Fruit fly (Drosophila melanogaster) whole organism, embryonic: ENCODE measurements around the gene sac.

ENCODE experiments used
- Ada2b ChIP-seq: fragments of 200-800 bp; sonication (Bioruptor generic); IDR thresholded peaks from 2 replicates; pipeline ENCODE4 v1.3.6; 2022; ENCODE audit warnings: missing biosample characterization, missing genetic modification characterization
- CG10147 ChIP-seq: fragments of 200-800 bp; sonication (Bioruptor generic); optimal IDR thresholded peaks from 2 replicates; lab custom pipeline; 2019; ENCODE audit warnings: missing biosample characterization, mild to moderate bottlenecking, missing genetic modification characterization, moderate library complexity
- CG11247 ChIP-seq: fragments of 200-800 bp; sonication (Bioruptor generic); IDR thresholded peaks from 2 replicates; pipeline ENCODE4 v1.3.6; 2022; ENCODE audit warnings: missing biosample characterization, missing genetic modification characterization
- CG13287 ChIP-seq: fragments of 200-800 bp; sonication (Bioruptor generic); IDR thresholded peaks from 2 replicates; pipeline ENCODE4 v1.3.6; 2022; ENCODE audit warnings: missing biosample characterization, missing genetic modification characterization; ENCODE audit not compliant: partially characterized antibody
- CG15479 ChIP-seq: fragments of 200-800 bp; sonication (Bioruptor generic); optimal IDR thresholded peaks from 3 replicates; lab custom pipeline; 2019; ENCODE audit warnings: missing biosample characterization, mild to moderate bottlenecking, missing genetic modification characterization, moderate library complexity
- CG17385 ChIP-seq: fragments of 200-800 bp; sonication (Bioruptor generic); optimal IDR thresholded peaks from 3 replicates; lab custom pipeline; 2018; ENCODE audit warnings: missing biosample characterization, mild to moderate bottlenecking, missing genetic modification characterization
- CG2129 ChIP-seq: fragments of 200-800 bp; sonication (Bioruptor generic); IDR thresholded peaks from 2 replicates; pipeline ENCODE4 v1.3.6; 2022; ENCODE audit warnings: missing biosample characterization, missing genetic modification characterization; ENCODE audit not compliant: partially characterized antibody
- CG2202 ChIP-seq: fragments of 200-800 bp; sonication (Bioruptor generic); optimal IDR thresholded peaks from 2 replicates; lab custom pipeline; 2018; ENCODE audit warnings: missing biosample characterization, mild to moderate bottlenecking, missing genetic modification characterization
- CG33213 ChIP-seq: fragments of 200-800 bp; sonication (Bioruptor generic); optimal IDR thresholded peaks from 3 replicates; lab custom pipeline; 2016; ENCODE audit warnings: missing biosample characterization, missing genetic modification characterization
- CG34376 ChIP-seq: fragments of 200-800 bp; sonication (Bioruptor generic); optimal IDR thresholded peaks from 2 replicates; lab custom pipeline; 2018; ENCODE audit warnings: missing biosample characterization, mild to moderate bottlenecking, missing genetic modification characterization
- CG7372 ChIP-seq: fragments of 200-800 bp; sonication (Bioruptor generic); IDR thresholded peaks from 2 replicates; pipeline ENCODE4 v1.3.6; 2022; ENCODE audit warnings: missing biosample characterization, missing genetic modification characterization
- CG7556 ChIP-seq: fragments of 200-800 bp; sonication (Bioruptor generic); optimal IDR thresholded peaks from 2 replicates; lab custom pipeline; 2017; ENCODE audit warnings: missing biosample characterization, mild to moderate bottlenecking, missing genetic modification characterization
- CG7928 ChIP-seq: fragments of 200-800 bp; sonication (Bioruptor generic); optimal IDR thresholded peaks from 2 replicates; lab custom pipeline; 2017; ENCODE audit warnings: missing biosample characterization, mild to moderate bottlenecking, missing genetic modification characterization
- CG9609 ChIP-seq: fragments of 200-800 bp; sonication (Bioruptor generic); optimal IDR thresholded peaks from 3 replicates; lab custom pipeline; 2016; ENCODE audit warnings: missing biosample characterization, missing genetic modification characterization
- CG9932 ChIP-seq: fragments of 200-800 bp; sonication (Bioruptor generic); IDR thresholded peaks from 2 replicates; pipeline ENCODE4 v1.3.6; 2022; ENCODE audit warnings: missing biosample characterization, missing genetic modification characterization
- D ChIP-seq, 2 experiments: fragments of 200-800 bp in 1 of 2; fragments of >200 bp in 1 of 2; sonication (Bioruptor generic) in 1 of 2; optimal IDR thresholded peaks; 2 replicates in 1 of 2; 3 replicates in 1 of 2; lab custom pipeline; 2017; ENCODE audit warnings: mild to moderate bottlenecking in 1 of 2, missing biosample characterization in 1 of 2, missing genetic modification characterization in 1 of 2, missing genetic modification reagents in 1 of 2
- Dll ChIP-seq: fragments of 200-800 bp; sonication (Bioruptor generic); IDR thresholded peaks from 4 replicates; pipeline ENCODE4 v1.3.6; 2022; ENCODE audit warnings: missing biosample characterization, missing genetic modification characterization; ENCODE audit not compliant: partially characterized antibody
- Ets97D ChIP-seq: fragments of 200-800 bp; sonication (Bioruptor generic); optimal IDR thresholded peaks from 3 replicates; lab custom pipeline; 2016; ENCODE audit warnings: missing biosample characterization, missing genetic modification characterization
- Fer1 ChIP-seq: fragments of 200-800 bp; sonication (Bioruptor generic); optimal IDR thresholded peaks from 2 replicates; lab custom pipeline; 2017; ENCODE audit warnings: missing biosample characterization, mild to moderate bottlenecking, missing genetic modification characterization
- GATAe ChIP-seq: fragments of 200-800 bp; sonication (Bioruptor generic); conservative IDR thresholded peaks from 2 replicates; pipeline ENCODE4 v1.3.6; 2022; ENCODE audit warnings: missing biosample characterization, missing genetic modification characterization
- HLH4C ChIP-seq: fragments of 200-800 bp; sonication (Bioruptor generic); IDR thresholded peaks from 3 replicates; pipeline ENCODE4 v1.3.6; 2022; ENCODE audit warnings: missing biosample characterization, missing genetic modification characterization; ENCODE audit not compliant: partially characterized antibody
- Hey ChIP-seq: fragments of 200-800 bp; sonication (Bioruptor generic); optimal IDR thresholded peaks from 3 replicates; lab custom pipeline; 2018; ENCODE audit warnings: missing biosample characterization, mild to moderate bottlenecking, missing genetic modification characterization
- Hr78 ChIP-seq, 2 experiments: fragments of 200-800 bp in 1 of 2; fragments of >200 bp in 1 of 2; sonication (Bioruptor generic) in 1 of 2; optimal IDR thresholded peaks; 2 replicates each; lab custom pipeline; 2017 to 2019; ENCODE audit warnings: missing biosample characterization in 2 of 2, missing genetic modification characterization in 2 of 2, mild to moderate bottlenecking in 1 of 2, moderate library complexity in 1 of 2
- Max ChIP-seq: fragments of 200-800 bp; sonication (Bioruptor generic); optimal IDR thresholded peaks from 2 replicates; lab custom pipeline; 2016; ENCODE audit warnings: missing biosample characterization, mild to moderate bottlenecking, missing genetic modification characterization
- Poxn ChIP-seq: fragments of 200-800 bp; sonication (Bioruptor generic); IDR thresholded peaks from 2 replicates; pipeline ENCODE4 v1.3.6; 2022; ENCODE audit warnings: missing biosample characterization, missing genetic modification characterization
- Ssrp ChIP-seq: fragments of 200-800 bp; sonication (Bioruptor generic); optimal IDR thresholded peaks from 2 replicates; lab custom pipeline; 2018; ENCODE audit warnings: missing biosample characterization, mild to moderate bottlenecking, missing genetic modification characterization, moderate library complexity
- Vsx1 ChIP-seq: fragments of 200-800 bp; sonication (Bioruptor generic); optimal IDR thresholded peaks from 2 replicates; lab custom pipeline; 2017; ENCODE audit warnings: missing biosample characterization, mild to moderate bottlenecking, missing genetic modification characterization, missing genetic modification reagents
- amos ChIP-seq: fragments of 200-800 bp; sonication (Bioruptor generic); IDR thresholded peaks from 2 replicates; pipeline ENCODE4 v1.3.6; 2022; ENCODE audit warnings: missing biosample characterization, missing genetic modification characterization; ENCODE audit not compliant: partially characterized antibody
- bbx ChIP-seq: fragments of 200-800 bp; sonication (Bioruptor generic); IDR thresholded peaks from 2 replicates; pipeline ENCODE4 v1.3.6; 2022; ENCODE audit warnings: missing biosample characterization, missing genetic modification characterization; ENCODE audit not compliant: partially characterized antibody
- bowl ChIP-seq: fragments of 200-800 bp; sonication (Bioruptor generic); IDR thresholded peaks from 2 replicates; pipeline ENCODE4 v1.3.6; 2022; ENCODE audit warnings: missing biosample characterization, missing genetic modification characterization
- cg ChIP-seq: fragments of 200-800 bp; sonication (Bioruptor generic); optimal IDR thresholded peaks from 3 replicates; lab custom pipeline; 2019; ENCODE audit warnings: missing biosample characterization, mild to moderate bottlenecking, missing genetic modification characterization, moderate library complexity
- dmrt11E ChIP-seq: fragments of 200-800 bp; sonication (Bioruptor generic); optimal IDR thresholded peaks from 3 replicates; lab custom pipeline; 2018; ENCODE audit warnings: missing biosample characterization, mild to moderate bottlenecking, missing genetic modification characterization, moderate library complexity
- exex ChIP-seq: fragments of 200-800 bp; sonication (Bioruptor generic); optimal IDR thresholded peaks from 4 replicates; lab custom pipeline; 2018; ENCODE audit warnings: missing biosample characterization, mild to moderate bottlenecking, missing genetic modification characterization, moderate library complexity
- fd102C ChIP-seq: fragments of 200-800 bp; sonication (Bioruptor generic); optimal IDR thresholded peaks from 2 replicates; lab custom pipeline; 2018; ENCODE audit warnings: missing biosample characterization, mild to moderate bottlenecking, missing genetic modification characterization, moderate library complexity
- gcm ChIP-seq: fragments of 200-800 bp; sonication (Bioruptor generic); optimal IDR thresholded peaks from 2 replicates; lab custom pipeline; 2019; ENCODE audit warnings: missing biosample characterization, mild to moderate bottlenecking, missing genetic modification characterization, moderate library complexity
- gcm2 ChIP-seq: fragments of 200-800 bp; sonication (Bioruptor generic); optimal IDR thresholded peaks from 2 replicates; lab custom pipeline; 2016; ENCODE audit warnings: missing biosample characterization, missing genetic modification characterization
- grn ChIP-seq: fragments of 200-800 bp; sonication (Bioruptor generic); optimal IDR thresholded peaks from 3 replicates; lab custom pipeline; 2017; ENCODE audit warnings: missing biosample characterization, missing genetic modification characterization
- lola ChIP-seq, 3 experiments: fragments of >200 bp in 2 of 3; fragments of 200-800 bp in 1 of 3; sonication (Bioruptor generic) in 1 of 3; optimal IDR thresholded peaks; 2 replicates each; lab custom pipeline; 2017 to 2019; ENCODE audit warnings: missing biosample characterization in 3 of 3, missing genetic modification characterization in 3 of 3, mild to moderate bottlenecking in 1 of 3, moderate library complexity in 1 of 3
- mam ChIP-seq: fragments of 200-800 bp; sonication (Bioruptor generic); optimal IDR thresholded peaks from 3 replicates; lab custom pipeline; 2016; ENCODE audit warnings: missing biosample characterization, missing genetic modification characterization
- org-1 ChIP-seq: fragments of 200-800 bp; sonication (Bioruptor generic); optimal IDR thresholded peaks from 2 replicates; lab custom pipeline; 2017; ENCODE audit warnings: missing biosample characterization, missing genetic modification characterization
- sd ChIP-seq: fragments of 200-800 bp; sonication (Bioruptor generic); optimal IDR thresholded peaks from 3 replicates; lab custom pipeline; 2018; ENCODE audit warnings: missing biosample characterization, mild to moderate bottlenecking, missing genetic modification characterization, moderate library complexity
- sens-2 ChIP-seq: fragments of 200-800 bp; sonication (Bioruptor generic); IDR thresholded peaks from 2 replicates; pipeline ENCODE4 v1.3.6; 2022; ENCODE audit warnings: missing biosample characterization, missing genetic modification characterization
- seq ChIP-seq: fragments of 200-800 bp; sonication (Bioruptor generic); IDR thresholded peaks from 2 replicates; pipeline ENCODE4 v1.3.6; 2022; ENCODE audit warnings: missing biosample characterization, missing genetic modification characterization
- tll ChIP-seq, 2 experiments: fragments of 200-800 bp in 1 of 2; fragments of >200 bp in 1 of 2; sonication (Bioruptor generic) in 1 of 2; optimal IDR thresholded peaks; 2 replicates each; lab custom pipeline; 2017 to 2019; ENCODE audit warnings: missing biosample characterization in 2 of 2, missing genetic modification characterization in 2 of 2, mild to moderate bottlenecking in 1 of 2, moderate library complexity in 1 of 2
- ttk ChIP-seq: fragments of 200-800 bp; sonication (Bioruptor generic); IDR thresholded peaks from 2 replicates; pipeline ENCODE4 v2.1.2; 2022; ENCODE audit warnings: missing biosample characterization, missing genetic modification characterization
- tup ChIP-seq: fragments of 200-800 bp; sonication (Bioruptor generic); optimal IDR thresholded peaks from 2 replicates; lab custom pipeline; 2016; ENCODE audit warnings: missing biosample characterization, mild to moderate bottlenecking, missing genetic modification characterization, moderate library complexity

sac gene

DNA sequence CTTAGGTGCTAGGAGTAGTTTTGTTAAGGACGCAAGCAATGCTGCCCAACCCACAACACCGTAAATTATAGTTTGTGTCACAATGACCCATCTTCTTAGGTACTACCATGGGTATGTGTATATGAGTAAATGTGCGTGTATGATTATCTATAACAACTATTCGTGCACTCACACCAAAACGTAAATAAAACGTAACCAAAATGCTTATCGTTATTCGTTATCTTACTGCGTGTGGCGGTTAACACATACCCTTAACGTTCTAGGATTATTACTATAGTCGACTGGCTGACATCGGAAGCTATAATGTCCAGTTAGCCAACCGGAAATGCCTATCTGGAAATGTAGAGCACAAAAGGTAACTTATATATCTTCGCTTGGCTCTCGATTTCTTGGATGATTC, 35.5 kb upstream of the sac start (continued):
- TF ChIP-seq lola (GFP tag; optimal IDR thresholded peaks at IDR 0.05; lab: Kevin White, UChicago): no peak
- no peak for TF ChIP-seq CG17385
- TF ChIP-seq CG10147: no peak
- no peak for TF ChIP-seq Ssrp (tag; lab: Kevin White, UChicago)
- no peak for TF ChIP-seq ttk (GFP tag; lab: Robert Waterston, UW)
- TF ChIP-seq bowl: no peak
- peak; percentile 1 for TF ChIP-seq CG34376
- TF ChIP-seq cg: peak; percentile 35
- peak; percentile 57 for TF ChIP-seq exex
- TF ChIP-seq Vsx1 (GFP tag; lab: Kevin White, UChicago): no peak
- TF ChIP-seq CG7556 (GFP tag; lab: Kevin White, UChicago): no peak
- TF ChIP-seq HLH4C (GFP tag; lab: Robert Waterston, UW): peak; percentile 68
- no peak for TF ChIP-seq sens-2
- TF ChIP-seq CG7928 (GFP tag; lab: Kevin White, UChicago): no peak
- TF ChIP-seq org-1: no peak
- TF ChIP-seq Max (GFP tag; lab: Kevin White, UChicago): no peak
- no peak for TF ChIP-seq gcm (GFP tag; lab: Kevin White, UChicago)
- no peak for TF ChIP-seq CG11247 (GFP tag; lab: Robert Waterston, UW)
- TF ChIP-seq bbx (GFP tag; lab: Robert Waterston, UW): peak; percentile 51; the same call in 1 of the 2 replicates
- TF ChIP-seq amos (GFP tag; lab: Robert Waterston, UW): peak; percentile 44; the same call in 1 of the 2 replicates
- no peak for TF ChIP-seq Ets97D
- TF ChIP-seq CG9609 (GFP tag; lab: Kevin White, UChicago): no peak
- TF ChIP-seq CG2129 (GFP tag; lab: Robert Waterston, UW): no peak
- TF ChIP-seq grn (GFP tag; lab: Kevin White, UChicago): peak; percentile 60
- peak; percentile 83 for TF ChIP-seq CG15479 (GFP tag; lab: Kevin White, UChicago)
- TF ChIP-seq Hey (tag; lab: Kevin White, UChicago): peak; percentile 98
- no peak for TF ChIP-seq D (optimal IDR thresholded peaks at IDR 0.05; lab: Kevin White, UChicago)
- TF ChIP-seq D (GFP tag; optimal IDR thresholded peaks at IDR 0.05; lab: Kevin White, UChicago): no peak
- TF ChIP-seq mam (GFP tag; lab: Kevin White, UChicago): no peak
- TF ChIP-seq Poxn (GFP tag; lab: Robert Waterston, UW): no peak
- TF ChIP-seq sd (tag; lab: Kevin White, UChicago): peak; percentile 27
- TF ChIP-seq tup: no peak
- no peak for TF ChIP-seq dmrt11E
- TF ChIP-seq Hr78 (GFP tag; optimal IDR thresholded peaks at IDR 0.05; lab: Kevin White, UChicago): no peak
- TF ChIP-seq Ada2b (GFP tag; lab: Robert Waterston, UW): no peak
- TF ChIP-seq CG2202 (tag; lab: Kevin White, UChicago): no peak
- TF ChIP-seq CG33213 (GFP tag; lab: Kevin White, UChicago): no peak
- TF ChIP-seq Dll (GFP tag; lab: Robert Waterston, UW): no peak
- TF ChIP-seq CG9932 (GFP tag; lab: Robert Waterston, UW): no peak
- TF ChIP-seq GATAe (GFP tag; lab: Robert Waterston, UW): 0 out of 2 replicates have a peak, but pooled peaks have one; percentile 36
- TF ChIP-seq fd102C (GFP tag; lab: Kevin White, UChicago): no peak
- TF ChIP-seq CG7372: no peak
- TF ChIP-seq tll (GFP tag; optimal IDR thresholded peaks at IDR 0.05; lab: Kevin White, UChicago): no peak
- TF ChIP-seq Fer1: peak; percentile 31
- no peak for TF ChIP-seq gcm2 (GFP tag; lab: Kevin White, UChicago)
- TF ChIP-seq seq (GFP tag; lab: Robert Waterston, UW): no peak
- TF ChIP-seq CG13287 (GFP tag; lab: Robert Waterston, UW): peak; percentile 8; the same call in 1 of the 2 replicates
